Worm (Caenorhabditis elegans): ENCODE data around the gene wrt-2.

wrt-2 gene

DNA sequence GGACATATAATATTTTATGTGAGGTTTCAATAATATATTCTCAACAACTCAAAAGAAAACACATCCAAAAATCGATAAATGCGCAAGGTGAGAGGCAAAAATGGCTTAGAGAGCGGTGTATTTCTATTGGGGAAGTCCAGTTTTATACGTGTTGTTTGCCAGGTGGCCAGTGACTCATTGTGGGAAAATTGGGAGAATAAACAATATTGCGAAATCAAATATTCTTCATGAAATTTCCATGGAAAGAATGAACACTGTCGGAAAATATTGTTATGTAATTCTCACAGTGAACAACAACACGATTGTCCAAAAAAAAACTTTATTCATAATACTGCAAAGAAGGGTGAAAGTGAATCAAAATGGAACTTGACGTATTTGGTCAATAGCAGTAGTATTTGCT lies 6.5 kb downstream of the wrt-2 start:
- TF ChIP-seq C34F6.9 (tag; optimal IDR thresholded peaks at IDR 0.05): no peak
- TF ChIP-seq unc-39 (tag; optimal IDR thresholded peaks at IDR 0.05): no peak
- no peak for TF ChIP-seq nhr-23 (tag; optimal IDR thresholded peaks at IDR 0.05)
- no peak for TF ChIP-seq blmp-1 (tag; optimal IDR thresholded peaks at IDR 0.05; ENCODE audit: insufficient read depth)
- TF ChIP-seq peb-1 (tag; optimal IDR thresholded peaks at IDR 0.05): no peak
- no peak for TF ChIP-seq skn-1 (tag; optimal IDR thresholded peaks at IDR 0.05)
- TF ChIP-seq nhr-129 (tag; optimal IDR thresholded peaks at IDR 0.05): no peak
- TF ChIP-seq fos-1 (tag; optimal IDR thresholded peaks at IDR 0.05): no peak
- TF ChIP-seq elt-1 (tag; optimal IDR thresholded peaks at IDR 0.05): no peak
- no peak for TF ChIP-seq nhr-77 (tag; optimal IDR thresholded peaks at IDR 0.05)

DNA sequence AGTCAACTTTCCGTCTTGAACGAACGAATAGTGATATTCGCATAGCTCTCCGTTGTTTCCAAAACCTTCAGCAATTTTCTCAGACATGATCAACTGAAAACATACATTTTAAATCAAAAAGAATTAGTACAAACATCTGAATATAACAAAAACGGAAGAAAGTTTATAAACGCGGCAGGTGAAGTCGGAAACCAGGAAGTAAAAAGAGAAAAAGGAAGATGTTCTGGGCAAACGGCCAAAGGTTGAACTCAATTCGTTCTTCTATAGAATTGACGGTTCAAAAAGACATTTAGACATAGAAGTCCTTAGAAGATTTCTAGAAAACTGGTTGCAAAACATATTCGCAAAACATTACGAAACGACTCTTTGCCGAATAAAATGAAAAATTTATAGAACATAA lies 6.9 kb downstream of the wrt-2 start, which contains the start of gene F52E4.5:
TSS of gene F52E4.5 (minus strand) at position 101 of the 400 bp plus-strand sequence.
- no peak for TF ChIP-seq crh-2 (tag; optimal IDR thresholded peaks at IDR 0.05)
- TF ChIP-seq nhr-11 (tag; optimal IDR thresholded peaks at IDR 0.05): no peak
- TF ChIP-seq snpc-4 (tag; optimal IDR thresholded peaks at IDR 0.05): no peak
- TF ChIP-seq aly-2 (tag; optimal IDR thresholded peaks at IDR 0.05): no peak

DNA sequence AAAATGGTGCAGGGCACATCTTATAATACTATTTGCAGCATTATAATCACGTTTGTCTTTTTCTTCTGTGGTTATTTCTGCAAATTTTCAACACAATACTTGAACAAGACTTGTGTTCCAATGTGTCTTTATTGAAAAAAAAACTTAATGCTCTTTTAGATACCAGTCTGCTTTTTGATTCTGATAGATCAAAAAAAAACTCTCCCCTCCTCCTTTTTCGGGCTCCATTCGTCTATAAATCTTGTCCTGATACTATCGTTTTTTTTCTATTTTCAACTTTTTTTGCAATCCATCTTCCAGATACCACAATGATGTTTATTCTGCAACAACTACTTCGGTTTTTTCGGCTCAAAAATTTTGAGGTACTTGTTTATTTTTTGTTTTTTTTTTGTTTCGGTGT lies 13.3 kb downstream of the wrt-2 start, which contains the start of gene twk-16:
TSS of gene twk-16 (plus strand) at position 301 of the 400 bp plus-strand sequence.
- TF ChIP-seq gmeb-1 (tag; optimal IDR thresholded peaks at IDR 0.05) (no peak), ceh-82 (tag; optimal IDR thresholded peaks at IDR 0.05) (no peak), lin-39 (tag; optimal IDR thresholded peaks at IDR 0.05) (no peak), nhr-6 (tag; optimal IDR thresholded peaks at IDR 0.05) (no peak), skn-1 (tag; optimal IDR thresholded peaks at IDR 0.05) (no peak), lin-13 (GFP tag; optimal IDR thresholded peaks at IDR 0.05) (no peak), ama-1 (optimal IDR thresholded peaks at IDR 0.05) (no peak), nhr-11 (tag; optimal IDR thresholded peaks at IDR 0.05) (no peak), peb-1 (tag; optimal IDR thresholded peaks at IDR 0.05) (no peak), unc-39 (tag; optimal IDR thresholded peaks at IDR 0.05) (no peak), nhr-129 (tag; optimal IDR thresholded peaks at IDR 0.05) (no peak)

DNA sequence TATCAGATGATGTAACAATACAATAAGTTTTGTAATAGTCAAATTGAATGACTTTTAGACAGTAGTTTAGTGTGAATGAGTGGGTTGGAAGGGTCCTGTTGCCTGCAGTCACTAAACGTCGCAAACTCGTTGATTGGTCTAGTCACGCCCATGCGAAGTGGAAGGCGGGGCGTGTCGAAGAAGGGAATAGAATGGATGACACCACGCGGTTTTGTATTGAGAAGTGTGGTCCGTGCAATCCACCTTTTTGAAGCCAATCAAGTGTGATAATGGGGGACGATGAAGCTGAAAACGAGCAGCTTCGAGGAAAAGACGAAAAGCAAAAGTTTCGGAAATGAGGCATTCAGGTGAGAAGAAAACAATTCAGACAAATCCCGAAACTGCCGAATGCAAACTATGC lies 23.8 kb downstream of the wrt-2 start, which contains the start of gene ceh-31:
TSS of gene ceh-31 (minus strand) at position 101 of the 400 bp plus-strand sequence.
- no peak for TF ChIP-seq skn-1 (tag; optimal IDR thresholded peaks at IDR 0.05)

DNA sequence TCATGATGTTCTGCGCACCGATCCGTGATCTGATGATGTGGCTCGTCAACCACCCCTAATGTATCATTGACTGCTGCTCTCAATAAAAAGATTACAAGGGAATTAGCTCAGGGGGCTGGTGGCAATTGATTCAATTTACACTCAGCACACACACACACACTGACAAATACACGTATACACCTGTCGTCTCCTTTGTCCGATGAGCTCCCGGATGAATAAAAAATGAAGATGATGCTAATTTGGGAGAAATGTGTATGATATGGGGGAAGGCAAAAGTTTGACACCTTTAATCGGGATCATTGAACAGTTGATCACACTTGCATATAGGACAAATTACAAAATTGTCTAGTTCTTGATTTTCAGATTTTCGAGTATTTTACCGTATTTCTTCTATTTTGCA lies 27.1 kb downstream of the wrt-2 start:
- TF ChIP-seq lin-11 (tag; optimal IDR thresholded peaks at IDR 0.05): no peak
- no peak for TF ChIP-seq nhr-11 (tag; optimal IDR thresholded peaks at IDR 0.05)
- no peak for TF ChIP-seq unc-39 (tag; optimal IDR thresholded peaks at IDR 0.05)
- no peak for TF ChIP-seq ceh-82 (tag; optimal IDR thresholded peaks at IDR 0.05)
- TF ChIP-seq nhr-10 (tag; optimal IDR thresholded peaks at IDR 0.05): no peak
- TF ChIP-seq zag-1 (tag; optimal IDR thresholded peaks at IDR 0.05): no peak
- no peak for TF ChIP-seq unc-55 (GFP tag; optimal IDR thresholded peaks at IDR 0.05)
- no peak for TF ChIP-seq gmeb-1 (tag; optimal IDR thresholded peaks at IDR 0.05)
- TF ChIP-seq nhr-77 (tag; optimal IDR thresholded peaks at IDR 0.05): no peak
- TF ChIP-seq Y55F3AM.14 (GFP tag; optimal IDR thresholded peaks at IDR 0.05): no peak
- TF ChIP-seq nhr-21 (tag; optimal IDR thresholded peaks at IDR 0.05): no peak
- TF ChIP-seq blmp-1 (tag; optimal IDR thresholded peaks at IDR 0.05; ENCODE audit: insufficient read depth): no peak

DNA sequence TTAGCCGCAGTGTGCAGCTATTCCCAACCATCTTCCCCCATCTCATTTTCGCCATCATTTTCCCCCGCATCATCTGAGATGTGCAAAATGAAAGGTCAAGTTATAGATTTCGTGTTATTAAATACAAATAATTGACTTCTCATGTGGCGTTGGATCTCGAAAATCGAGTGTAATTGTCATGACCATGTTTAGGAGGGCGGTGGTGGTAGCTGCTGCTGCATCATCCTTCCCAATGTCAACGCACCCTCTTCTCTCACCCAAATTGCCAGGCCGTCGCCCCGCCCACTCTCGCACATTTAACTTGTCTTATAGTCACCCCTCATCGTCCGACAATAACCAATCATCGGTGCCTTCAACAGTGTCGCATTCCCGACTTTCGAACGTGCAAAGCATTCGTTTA lies 30.9 kb downstream of the wrt-2 start, which contains the start of gene ceh-30:
TSS of gene ceh-30 (plus strand) at position 301 of the 400 bp plus-strand sequence.
- TF ChIP-seq ceh-82 (tag; optimal IDR thresholded peaks at IDR 0.05) (no peak), unc-39 (tag; optimal IDR thresholded peaks at IDR 0.05) (no peak), elt-1 (tag; optimal IDR thresholded peaks at IDR 0.05) (no peak), mab-5 (tag; optimal IDR thresholded peaks at IDR 0.05) (no peak), ztf-1 (GFP tag; conservative IDR thresholded peaks at IDR 0.05) (no peak), blmp-1 (tag; optimal IDR thresholded peaks at IDR 0.05; ENCODE audit: insufficient read depth) (no peak), alr-1 (tag; optimal IDR thresholded peaks at IDR 0.05) (no peak), mdl-1 (tag; optimal IDR thresholded peaks at IDR 0.05) (no peak), ZK546.5 (tag; optimal IDR thresholded peaks at IDR 0.05) (no peak), R02D3.7 (tag; optimal IDR thresholded peaks at IDR 0.05) (no peak), sma-3 (GFP tag; optimal IDR thresholded peaks at IDR 0.05) (no peak), unc-55 (GFP tag; optimal IDR thresholded peaks at IDR 0.05) (no peak), egl-27 (tag; optimal IDR thresholded peaks at IDR 0.05) (no peak)
